Fruit fly (Drosophila melanogaster) whole organism, adult: ENCODE results near the gene CG15892.

Source experiments
- CG11617 ChIP-seq: fragments of 200-800 bp; sonication (Bioruptor generic); optimal IDR thresholded peaks from 2 replicates; lab custom pipeline; 2017; ENCODE audit warnings: mild to moderate bottlenecking, missing biosample characterization, missing genetic modification reagents, missing genetic modification characterization
- Crg-1 ChIP-seq: fragments of 200-800 bp; sonication (Bioruptor generic); optimal IDR thresholded peaks from 2 replicates; lab custom pipeline; 2016; ENCODE audit warnings: missing biosample characterization, missing genetic modification characterization
- Mnt ChIP-seq: fragments of 200-800 bp; sonication (Bioruptor generic); optimal IDR thresholded peaks from 2 replicates; lab custom pipeline; 2016; ENCODE audit warnings: missing biosample characterization, mild to moderate bottlenecking, missing genetic modification characterization
- cic ChIP-seq: fragments of 200-800 bp; sonication (Bioruptor generic); optimal IDR thresholded peaks from 2 replicates; lab custom pipeline; 2017; ENCODE audit warnings: missing biosample characterization, mild to moderate bottlenecking, missing genetic modification characterization, moderate library complexity

DNA sequence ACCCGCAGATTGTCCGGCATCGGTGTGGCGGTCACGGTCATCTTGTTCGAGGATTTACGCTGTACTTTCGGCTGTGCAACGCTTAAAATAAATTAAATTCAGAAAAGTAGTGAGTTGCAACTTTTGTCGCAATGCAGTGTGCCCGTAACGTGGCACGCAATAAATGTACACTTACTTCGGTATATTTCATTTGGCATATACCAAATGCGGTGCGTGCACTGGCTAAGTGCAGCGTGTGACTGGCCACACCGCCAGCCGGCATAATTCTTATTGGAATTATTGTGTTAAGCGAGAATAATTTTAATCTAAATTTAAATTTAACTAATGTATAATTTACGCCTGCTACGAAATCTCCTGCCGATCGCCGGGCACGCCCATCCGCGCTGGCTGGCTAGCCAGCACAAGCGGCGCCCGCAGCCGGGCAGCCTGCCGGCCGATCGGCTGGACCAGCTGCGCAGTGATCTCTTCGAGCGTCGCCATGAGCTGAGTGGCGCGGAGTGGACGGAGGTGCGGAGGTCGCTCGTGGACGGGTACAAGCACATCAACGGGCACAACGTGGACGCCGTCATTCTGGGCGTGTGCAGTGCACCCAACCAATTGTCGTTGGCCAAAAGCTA lies 3.0 kb downstream of the CG15892 start, which contains the start of the genes Rpt4 and mldr:
- TF ChIP-seq Crg-1 (GFP tag; lab: Kevin White, UChicago) (no peak), CG11617 (GFP tag; lab: Kevin White, UChicago) (no peak), cic (GFP tag; lab: Kevin White, UChicago) (no peak), Mnt (GFP tag; lab: Kevin White, UChicago) (peak; percentile 23)
